Worm (Caenorhabditis elegans): ENCODE results near the gene spp-3.

Gene spp-3

ce11 chrX:7290859-7291628 is 24.1 kb downstream of the spp-3 start (continued):
- TF ChIP-seq jun-1 (tag; optimal IDR thresholded peaks at IDR 0.05), result no peak
- no peak for TF ChIP-seq nhr-84 (tag; optimal IDR thresholded peaks at IDR 0.05)
- TF ChIP-seq ama-1 (optimal IDR thresholded peaks at IDR 0.05), result no peak
- no peak for TF ChIP-seq dsc-1 (tag; optimal IDR thresholded peaks at IDR 0.05)
- TF ChIP-seq lin-35 (GFP tag; optimal IDR thresholded peaks at IDR 0.05), result no peak
- no peak for TF ChIP-seq vab-15 (tag; optimal IDR thresholded peaks at IDR 0.05)
- TF ChIP-seq lin-39 (tag; optimal IDR thresholded peaks at IDR 0.05), result no peak
- TF ChIP-seq hpl-2 (GFP tag; optimal IDR thresholded peaks at IDR 0.05), result no peak
- peak; percentile 21 for TF ChIP-seq irx-1 (tag; optimal IDR thresholded peaks at IDR 0.05)
- TF ChIP-seq lin-13 (GFP tag; optimal IDR thresholded peaks at IDR 0.05), result no peak
- no peak for TF ChIP-seq sptf-1 (tag; optimal IDR thresholded peaks at IDR 0.05)
- no peak for TF ChIP-seq C04F5.9 (tag; optimal IDR thresholded peaks at IDR 0.05)
- TF ChIP-seq fkh-8 (tag; optimal IDR thresholded peaks at IDR 0.05), result no peak

ce11 chrX:7289565-7289964 is 25.6 kb downstream of the spp-3 start:
- TF ChIP-seq ama-1 (optimal IDR thresholded peaks at IDR 0.05), result no peak
- no peak for TF ChIP-seq ceh-90 (tag; optimal IDR thresholded peaks at IDR 0.05)
- TF ChIP-seq ztf-11 (tag; optimal IDR thresholded peaks at IDR 0.05), result no peak
- no peak for TF ChIP-seq lin-35 (GFP tag; optimal IDR thresholded peaks at IDR 0.05)
- no peak for TF ChIP-seq xbp-1 (tag; optimal IDR thresholded peaks at IDR 0.05)
- no peak for TF ChIP-seq nhr-19 (GFP tag; conservative IDR thresholded peaks at IDR 0.05)
- no peak for TF ChIP-seq mdl-1 (tag; optimal IDR thresholded peaks at IDR 0.05)
- TF ChIP-seq dsc-1 (tag; optimal IDR thresholded peaks at IDR 0.05), result no peak
- no peak for TF ChIP-seq mef-2 (tag; optimal IDR thresholded peaks at IDR 0.05)
- no peak for TF ChIP-seq dpl-1 (GFP tag; optimal IDR thresholded peaks at IDR 0.05)
- TF ChIP-seq rnt-1 (tag; optimal IDR thresholded peaks at IDR 0.05), result no peak
- TF ChIP-seq elt-2 (tag; optimal IDR thresholded peaks at IDR 0.05), result no peak

- TF ChIP-seq ets-5 (GFP tag; IDR thresholded peaks at IDR 0.05) (no peak), mab-9 (GFP tag; IDR thresholded peaks at IDR 0.05) (no peak), pag-3 (tag; optimal IDR thresholded peaks at IDR 0.05; ENCODE audit: borderline replicate concordance, insufficient read depth) (no peak), ces-1 (GFP tag; optimal IDR thresholded peaks at IDR 0.05) (no peak), nhr-76 (tag; optimal IDR thresholded peaks at IDR 0.05) (no peak), sptf-1 (tag; optimal IDR thresholded peaks at IDR 0.05) (no peak), irx-1 (tag; optimal IDR thresholded peaks at IDR 0.05) (no peak), ceh-63 (GFP tag; optimal IDR thresholded peaks at IDR 0.05) (no peak), lin-35 (GFP tag; optimal IDR thresholded peaks at IDR 0.05) (peak in 1 of 2 experiments; percentile 4), hlh-4 (tag; optimal IDR thresholded peaks at IDR 0.05) (no peak), unc-98 (GFP tag; IDR thresholded peaks at IDR 0.05) (no peak), lin-13 (GFP tag; optimal IDR thresholded peaks at IDR 0.05) (no peak), nhr-85 (tag) (no peak), skn-1 (tag; optimal IDR thresholded peaks at IDR 0.05) (no peak), hlh-17 (GFP tag; optimal IDR thresholded peaks at IDR 0.05; ENCODE audit: borderline replicate concordance) (no peak), isw-1 (GFP tag; IDR thresholded peaks at IDR 0.05) (peak; percentile 33; the same call in 1 of the 2 replicates), ceh-90 (tag; optimal IDR thresholded peaks at IDR 0.05) (no peak), nhr-77 (tag; optimal IDR thresholded peaks at IDR 0.05) (peak; percentile 27), dsc-1 (tag; optimal IDR thresholded peaks at IDR 0.05) (peak; percentile 44), ama-1 (optimal IDR thresholded peaks at IDR 0.05) (no peak), snu-23 (GFP tag; optimal IDR thresholded peaks at IDR 0.05) (peak; percentile 31), Y116A8C.19 (tag; optimal IDR thresholded peaks at IDR 0.05; ENCODE audit: borderline replicate concordance) (no peak), nhr-237 (tag; optimal IDR thresholded peaks at IDR 0.05) (no peak), nhr-71 (tag; optimal IDR thresholded peaks at IDR 0.05) (peak; percentile 62), fos-1 (tag; optimal IDR thresholded peaks at IDR 0.05) (peak; percentile 7), fkh-4 (tag; optimal IDR thresholded peaks at IDR 0.05; ENCODE audit: borderline replicate concordance) (no peak), lin-39 (tag; optimal IDR thresholded peaks at IDR 0.05) (no peak), unc-30 (tag; optimal IDR thresholded peaks at IDR 0.05) (no peak), snpc-4 (tag; optimal IDR thresholded peaks at IDR 0.05) (no peak), elt-3 (tag; optimal IDR thresholded peaks at IDR 0.05) (no peak), ceh-88 (GFP tag; IDR thresholded peaks at IDR 0.05) (no peak), lin-15B (tag; optimal IDR thresholded peaks at IDR 0.05) (no peak), nhr-90 (tag; optimal IDR thresholded peaks at IDR 0.05; ENCODE audit: poor library complexity) (no peak)
Observed at ce11 chrX:7284724-7285184, 30.4 kb downstream of the spp-3 start.
